Worm (Caenorhabditis elegans) whole organism, young adult: ENCODE measurements around the gene unc-9.

Experiments used
- B0336.3 ChIP-seq: fragments of 200-800 bp; sonication (Bioruptor generic); IDR thresholded peaks from 2 replicates; pipeline ENCODE4 v1.3.6; 2022; ENCODE audit warnings: missing genetic modification characterization, missing compliant biosample characterization
- C06A6.2 ChIP-seq: fragments of 200-800 bp; sonication (Bioruptor generic); conservative IDR thresholded peaks from 2 replicates; pipeline ENCODE4 v1.3.6; 2022; ENCODE audit warnings: missing genetic modification characterization, missing compliant biosample characterization
- ama-1 ChIP-seq, 3 experiments: fragments of 150-350 bp in 1 of 3; sonication (generic microtip) in 2 of 3; optimal IDR thresholded peaks; 2 replicates each; lab custom pipeline; 2014 to 2018; ENCODE audit warnings: missing biosample characterization in 2 of 3, missing genetic modification characterization in 2 of 3, missing genetic modification reagents in 2 of 3
- aptf-2 ChIP-seq: fragments of 200-800 bp; sonication (Bioruptor generic); conservative IDR thresholded peaks from 2 replicates; pipeline ENCODE4 v1.3.6; 2022; ENCODE audit warnings: missing genetic modification reagents, missing genetic modification characterization, missing compliant biosample characterization
- attf-6 ChIP-seq: fragments of 200-800 bp; sonication (Bioruptor generic); IDR thresholded peaks from 2 replicates; pipeline ENCODE4 v1.3.6; 2022; ENCODE audit warnings: missing genetic modification reagents, missing genetic modification characterization, missing compliant biosample characterization
- dpl-1 ChIP-seq: fragments of 150-350 bp; optimal IDR thresholded peaks from 2 replicates; lab custom pipeline; 2014; ENCODE audit warnings: missing biosample characterization, missing genetic modification reagents, missing genetic modification characterization
- hsf-1 ChIP-seq: fragments of 200-800 bp; sonication (Bioruptor generic); IDR thresholded peaks from 2 replicates; pipeline ENCODE4 v1.3.6; 2022; ENCODE audit warnings: missing genetic modification reagents, missing genetic modification characterization, missing compliant biosample characterization
- lir-1 ChIP-seq: fragments of 200-800 bp; sonication (Bioruptor generic); conservative IDR thresholded peaks from 2 replicates; pipeline ENCODE4 v1.3.6; 2022; ENCODE audit warnings: missing genetic modification reagents, missing genetic modification characterization, missing compliant biosample characterization
- lsy-27 ChIP-seq: sonication (generic microtip); optimal IDR thresholded peaks from 2 replicates; lab custom pipeline; 2017; ENCODE audit warnings: missing genetic modification characterization, mild to moderate bottlenecking, missing compliant biosample characterization, antibody characterized with exemption, missing genotype, borderline replicate concordance; ENCODE audit not compliant: insufficient read depth
- madf-6 ChIP-seq: fragments of 200-800 bp; sonication (Bioruptor generic); IDR thresholded peaks from 2 replicates; pipeline ENCODE4 v1.3.6; 2022; ENCODE audit warnings: missing genetic modification reagents, missing genetic modification characterization, missing compliant biosample characterization
- mcd-1 ChIP-seq: fragments of 200-800 bp; sonication (Bioruptor generic); IDR thresholded peaks from 2 replicates; pipeline ENCODE4 v1.3.6; 2022; ENCODE audit warnings: missing genetic modification reagents, missing genetic modification characterization, missing compliant biosample characterization
- snpc-1.1 ChIP-seq: sonication (generic microtip); optimal IDR thresholded peaks from 2 replicates; lab custom pipeline; 2017; ENCODE audit warnings: missing genetic modification characterization, mild to moderate bottlenecking, missing compliant biosample characterization, antibody characterized with exemption, moderate library complexity, missing genotype, missing genetic modification reagents; ENCODE audit not compliant: insufficient read depth
- snpc-4 ChIP-seq, 5 experiments: fragments of 150-350 bp in 1 of 5; sonication (generic microtip) in 4 of 5; optimal IDR thresholded peaks; 2 replicates each; lab custom pipeline; 2014 to 2018; ENCODE audit warnings: missing genetic modification characterization in 5 of 5, missing biosample characterization in 3 of 5, antibody characterized with exemption in 2 of 5, mild to moderate bottlenecking in 2 of 5, missing compliant biosample characterization in 2 of 5, missing genotype in 2 of 5, moderate library complexity in 2 of 5, missing genetic modification reagents in 1 of 5
- tbp1 ChIP-seq: fragments of 200-800 bp; sonication (Bioruptor generic); optimal IDR thresholded peaks from 2 replicates; lab custom pipeline; 2018; ENCODE audit warnings: mild to moderate bottlenecking, missing genetic modification characterization, missing compliant biosample characterization

- no peak for TF ChIP-seq snpc-4 (GFP tag; optimal IDR thresholded peaks at IDR 0.05; lab: Kevin White, UChicago)
- no peak for TF ChIP-seq snpc-4 (tag; optimal IDR thresholded peaks at IDR 0.05; lab: Kevin White, UChicago)
- no peak for TF ChIP-seq dpl-1 (GFP tag; lab: Kevin White, UChicago)
- TF ChIP-seq ama-1 (optimal IDR thresholded peaks at IDR 0.05; lab: Kevin White, UChicago), result no peak
- no peak for TF ChIP-seq ama-1 (GFP tag; optimal IDR thresholded peaks at IDR 0.05; lab: Kevin White, UChicago)
- TF ChIP-seq B0336.3 (GFP tag; lab: Robert Waterston, UW), result no peak
- no peak for TF ChIP-seq attf-6
- no peak for TF ChIP-seq lsy-27
- TF ChIP-seq lir-1 (GFP tag; lab: Robert Waterston, UW), result no peak
- no peak for TF ChIP-seq tbp1 (GFP tag; lab: Kevin White, UChicago)
- TF ChIP-seq aptf-2 (GFP tag; lab: Robert Waterston, UW), result no peak
- no peak for TF ChIP-seq C06A6.2
- no peak for TF ChIP-seq hsf-1 (GFP tag; lab: Robert Waterston, UW)
- no peak for TF ChIP-seq snpc-1.1 (tag; lab: Kevin White, UChicago)
- no peak for TF ChIP-seq madf-6
- TF ChIP-seq mcd-1, result no peak
Measured at ce11 chrX:13227778-13228177, 26.2 kb downstream of the unc-9 start.
